Worm (Caenorhabditis elegans) whole organism, late embryonic: ENCODE results near the gene mtq-2.

Source experiments
- C08G9.2 ChIP-seq: sonication (generic microtip); optimal IDR thresholded peaks from 2 replicates; lab custom pipeline; 2016; ENCODE audit warnings: mild to moderate bottlenecking, missing genetic modification characterization, moderate library complexity, missing compliant biosample characterization
- ceh-22 ChIP-seq: sonication (generic microtip); optimal IDR thresholded peaks from 2 replicates; lab custom pipeline; 2017; ENCODE audit warnings: missing biosample characterization, missing genetic modification characterization
- ceh-34 ChIP-seq: sonication (generic microtip); optimal IDR thresholded peaks from 2 replicates; lab custom pipeline; 2016; ENCODE audit warnings: mild to moderate bottlenecking, missing genetic modification characterization, missing compliant biosample characterization
- ets-4 ChIP-seq: sonication (generic microtip); optimal IDR thresholded peaks from 2 replicates; lab custom pipeline; 2016; ENCODE audit warnings: missing genetic modification characterization, missing compliant biosample characterization
- pha-4 ChIP-seq: fragments of 150-350 bp; optimal IDR thresholded peaks from 2 replicates; lab custom pipeline; 2018; ENCODE audit warnings: missing biosample characterization, missing genetic modification reagents, missing genetic modification characterization

ce11 chrII:2150485-2150985 lies 38.7 kb downstream of the mtq-2 start, which contains the start of the genes C40A11.7 and C40A11.8:
- TF ChIP-seq pha-4 (no peak), C08G9.2 (tag; lab: Kevin White, UChicago) (no peak), ceh-34 (no peak), ceh-22 (tag; lab: Kevin White, UChicago) (no peak), ets-4 (tag; lab: Kevin White, UChicago) (no peak)
